Fruit fly (Drosophila melanogaster): ENCODE data around the gene CG18048.

Gene CG18048

DNA sequence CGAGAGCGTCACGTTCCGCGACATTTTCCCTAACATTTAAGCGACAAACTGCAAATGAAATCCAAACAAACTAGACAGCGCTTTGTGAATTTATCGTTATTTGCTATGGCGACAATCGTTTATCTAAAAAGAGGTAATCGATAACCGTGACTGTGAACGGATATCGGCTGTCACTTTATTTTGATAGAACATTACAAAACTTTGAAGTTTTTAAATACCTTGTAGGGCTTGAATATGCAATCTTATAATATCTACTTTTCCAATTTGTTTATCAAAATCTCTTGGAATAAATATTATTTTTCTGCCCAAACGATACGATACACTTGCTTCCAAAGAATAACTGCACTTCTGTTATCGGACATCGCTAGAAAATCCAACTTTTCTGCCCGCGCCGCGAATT lies 34.2 kb downstream of the CG18048 start, which contains the start of the genes CG1024 and TfIIFalpha (continued):
- no peak for TF ChIP-seq CG12104 (GFP tag; optimal IDR thresholded peaks at IDR 0.05)
- TF ChIP-seq lov (optimal IDR thresholded peaks at IDR 0.05), result no peak
- TF ChIP-seq lov (GFP tag; IDR thresholded peaks at IDR 0.05), result no peak
- no peak for TF ChIP-seq D19B (GFP tag; optimal IDR thresholded peaks at IDR 0.05)
- no peak for TF ChIP-seq CG8944 (GFP tag; optimal IDR thresholded peaks at IDR 0.05)
- TF ChIP-seq ewg (GFP tag; optimal IDR thresholded peaks at IDR 0.05), result no peak
- TF ChIP-seq Nf-YB (GFP tag; optimal IDR thresholded peaks at IDR 0.05), result no peak
- no peak for TF ChIP-seq CG17612 (GFP tag; IDR thresholded peaks at IDR 0.05)
- TF ChIP-seq E2f1 (GFP tag; IDR thresholded peaks at IDR 0.05), result no peak
- TF ChIP-seq CG11085 (GFP tag; IDR thresholded peaks at IDR 0.05), result no peak
- TF ChIP-seq CG5245 (GFP tag; optimal IDR thresholded peaks at IDR 0.05), result no peak
- no peak for TF ChIP-seq zen (tag; optimal IDR thresholded peaks at IDR 0.05)
- peak; percentile 53 for TF ChIP-seq CG14710 (tag; optimal IDR thresholded peaks at IDR 0.05)
- no peak for TF ChIP-seq CG17568 (GFP tag; optimal IDR thresholded peaks at IDR 0.05)
- TF ChIP-seq btn (GFP tag; optimal IDR thresholded peaks at IDR 0.05), result no peak
- no peak for TF ChIP-seq corto (GFP tag; optimal IDR thresholded peaks at IDR 0.05)
- TF ChIP-seq CG4404 (GFP tag; IDR thresholded peaks at IDR 0.05), result no peak
- TF ChIP-seq sr (GFP tag; IDR thresholded peaks at IDR 0.05), result no peak
- TF ChIP-seq zfh1 (GFP tag; IDR thresholded peaks at IDR 0.05), result no peak
- TF ChIP-seq CG16815 (GFP tag; optimal IDR thresholded peaks at IDR 0.05), result no peak
- no peak for TF ChIP-seq CG1024 (GFP tag; IDR thresholded peaks at IDR 0.05)
- TF ChIP-seq Atf3 (GFP tag; optimal IDR thresholded peaks at IDR 0.05), result no peak
- TF ChIP-seq CG7372 (GFP tag; IDR thresholded peaks at IDR 0.05), result no peak
- TF ChIP-seq CG8359 (GFP tag; optimal IDR thresholded peaks at IDR 0.05; ENCODE audit: borderline replicate concordance), result no peak
- TF ChIP-seq CG2875 (GFP tag; optimal IDR thresholded peaks at IDR 0.05), result no peak
- TF ChIP-seq crc (GFP tag; optimal IDR thresholded peaks at IDR 0.05), result no peak
- TF ChIP-seq Chrac-16 (GFP tag; optimal IDR thresholded peaks at IDR 0.05), result no peak
- no peak for TF ChIP-seq gt (GFP tag; IDR thresholded peaks at IDR 0.05)
- no peak for TF ChIP-seq tap (tag; optimal IDR thresholded peaks at IDR 0.05)
- no peak for TF ChIP-seq gce (GFP tag; IDR thresholded peaks at IDR 0.05)
- TF ChIP-seq eve (GFP tag; optimal IDR thresholded peaks at IDR 0.05), result no peak
- TF ChIP-seq CG17802 (tag; optimal IDR thresholded peaks at IDR 0.05), result no peak
- TF ChIP-seq CG13775 (GFP tag; optimal IDR thresholded peaks at IDR 0.05), result no peak
- TF ChIP-seq CG1832 (GFP tag; optimal IDR thresholded peaks at IDR 0.05), result no peak
- no peak for TF ChIP-seq Eip74EF (GFP tag; optimal IDR thresholded peaks at IDR 0.05)
- TF ChIP-seq CG11504 (tag; optimal IDR thresholded peaks at IDR 0.05), result no peak
- no peak for TF ChIP-seq CG3065 (GFP tag; optimal IDR thresholded peaks at IDR 0.05)
- TF ChIP-seq gro (GFP tag; optimal IDR thresholded peaks at IDR 0.05), result no peak
- TF ChIP-seq CG15514 (GFP tag; optimal IDR thresholded peaks at IDR 0.05), result no peak
- no peak for TF ChIP-seq CG8478 (optimal IDR thresholded peaks at IDR 0.05)
- peak; percentile 79 for TF ChIP-seq CG2129 (GFP tag; IDR thresholded peaks at IDR 0.05; ENCODE audit: partially characterized antibody)
- no peak for TF ChIP-seq Rfx (GFP tag; IDR thresholded peaks at IDR 0.05)
- no peak for TF ChIP-seq Hmx (GFP tag; optimal IDR thresholded peaks at IDR 0.05)
- peak; percentile 84 for TF ChIP-seq inv (GFP tag; IDR thresholded peaks at IDR 0.05; ENCODE audit: partially characterized antibody)
- no peak for TF ChIP-seq odd (GFP tag; optimal IDR thresholded peaks at IDR 0.05)
- TF ChIP-seq CG33213 (GFP tag; optimal IDR thresholded peaks at IDR 0.05), result no peak
- peak; percentile 34 for TF ChIP-seq Sin3A (optimal IDR thresholded peaks at IDR 0.05)
- no peak for TF ChIP-seq CG11456 (GFP tag; IDR thresholded peaks at IDR 0.05)
- no peak for TF ChIP-seq onecut (GFP tag; IDR thresholded peaks at IDR 0.05)
- no peak for TF ChIP-seq CG11560 (tag; IDR thresholded peaks at IDR 0.05)
- 0 out of 2 replicates have a peak, but pooled peaks have one; percentile 31 for TF ChIP-seq sob (GFP tag; IDR thresholded peaks at IDR 0.05)
- no peak for TF ChIP-seq CG31224 (GFP tag; IDR thresholded peaks at IDR 0.05)
- no peak for TF ChIP-seq Blimp-1 (GFP tag; optimal IDR thresholded peaks at IDR 0.05)
